Worm (Caenorhabditis elegans): ENCODE results near the gene irg-5.

Gene irg-5

ce11 chrV:13768388-13768787 is 30.1 kb upstream of the irg-5 start, which contains the start of gene F20G2.3:
Gene F20G2.3 (minus strand): TSS chrV:13768488.
- no peak for TF ChIP-seq lin-54 (GFP tag; optimal IDR thresholded peaks at IDR 0.05)
- no peak for TF ChIP-seq ceh-91 (GFP tag; IDR thresholded peaks at IDR 0.05)
- no peak for TF ChIP-seq F22D6.2 (tag; optimal IDR thresholded peaks at IDR 0.05)
- TF ChIP-seq egl-18 (GFP tag; IDR thresholded peaks at IDR 0.05) = no peak
- TF ChIP-seq C17E4.6 (GFP tag; IDR thresholded peaks at IDR 0.05) = no peak
- TF ChIP-seq die-1 (tag; optimal IDR thresholded peaks at IDR 0.05) = no peak
- TF ChIP-seq attf-5 (GFP tag; optimal IDR thresholded peaks at IDR 0.05) = no peak
- no peak for TF ChIP-seq ztf-6 (GFP tag; IDR thresholded peaks at IDR 0.05)
- TF ChIP-seq Y56A3A.18 (GFP tag; IDR thresholded peaks at IDR 0.05) = no peak
- TF ChIP-seq athp-1 (tag; optimal IDR thresholded peaks at IDR 0.05) = no peak
- TF ChIP-seq zfh-2 (GFP tag; conservative IDR thresholded peaks at IDR 0.05) = no peak
- TF ChIP-seq snpc-3.4 (tag; optimal IDR thresholded peaks at IDR 0.05) = no peak
- TF ChIP-seq snpc-4 (GFP tag; optimal IDR thresholded peaks at IDR 0.05) = no peak
- TF ChIP-seq snpc-4 (tag; optimal IDR thresholded peaks at IDR 0.05) = no peak
- TF ChIP-seq efl-1 (GFP tag; optimal IDR thresholded peaks at IDR 0.05) = no peak
- TF ChIP-seq ZK185.1 (tag; optimal IDR thresholded peaks at IDR 0.05; ENCODE audit: poor library complexity, severe bottlenecking) = no peak

- TF ChIP-seq efl-1 (GFP tag; optimal IDR thresholded peaks at IDR 0.05) (no peak), Y53F4B.3 (GFP tag; IDR thresholded peaks at IDR 0.05) (no peak), let-526 (GFP tag; IDR thresholded peaks at IDR 0.05) (no peak), ZK185.1 (tag; optimal IDR thresholded peaks at IDR 0.05; ENCODE audit: poor library complexity, severe bottlenecking) (no peak), rec-8 (tag; optimal IDR thresholded peaks at IDR 0.05) (no peak), mel-28 (tag; optimal IDR thresholded peaks at IDR 0.05; ENCODE audit: borderline replicate concordance) (no peak), F52B5.7 (tag; optimal IDR thresholded peaks at IDR 0.05) (no peak), nhr-90 (tag; optimal IDR thresholded peaks at IDR 0.05) (no peak), lin-26 (GFP tag; IDR thresholded peaks at IDR 0.05) (no peak), zfh-2 (GFP tag; conservative IDR thresholded peaks at IDR 0.05) (no peak), xnd-1 (tag; optimal IDR thresholded peaks at IDR 0.05) (no peak), lag-1 (GFP tag; IDR thresholded peaks at IDR 0.05) (no peak), lin-40 (tag; optimal IDR thresholded peaks at IDR 0.05) (no peak), C06A6.2 (GFP tag; conservative IDR thresholded peaks at IDR 0.05) (no peak), ceh-58 (GFP tag; IDR thresholded peaks at IDR 0.05) (no peak), ceh-91 (GFP tag; IDR thresholded peaks at IDR 0.05) (no peak)
These were observed 25.4 kb upstream of the irg-5 start for ce11 chrV:13763723-13764122.

- TF ChIP-seq efl-1 (GFP tag; optimal IDR thresholded peaks at IDR 0.05) = no peak
- TF ChIP-seq B0336.3 (GFP tag; IDR thresholded peaks at IDR 0.05) = no peak
- TF ChIP-seq unc-62 (GFP tag; optimal IDR thresholded peaks at IDR 0.05) = no peak
- no peak for TF ChIP-seq Y53G8AR.9 (GFP tag; conservative IDR thresholded peaks at IDR 0.05)
- TF ChIP-seq gei-17 (GFP tag; optimal IDR thresholded peaks at IDR 0.05) = no peak
- TF ChIP-seq hlh-26 (GFP tag; conservative IDR thresholded peaks at IDR 0.05) = no peak
- no peak for TF ChIP-seq snpc-3.4 (tag; optimal IDR thresholded peaks at IDR 0.05)
- TF ChIP-seq cebp-2 (GFP tag; IDR thresholded peaks at IDR 0.05) = no peak
- TF ChIP-seq nhr-90 (tag; optimal IDR thresholded peaks at IDR 0.05) = no peak
- no peak for TF ChIP-seq ztf-3 (GFP tag; optimal IDR thresholded peaks at IDR 0.05)
- TF ChIP-seq ceh-79 (tag; optimal IDR thresholded peaks at IDR 0.05) = no peak
- no peak for TF ChIP-seq aptf-3 (GFP tag; IDR thresholded peaks at IDR 0.05)
- no peak for TF ChIP-seq repo-1 (tag; optimal IDR thresholded peaks at IDR 0.05)
- TF ChIP-seq egrh-3 (GFP tag; IDR thresholded peaks at IDR 0.05) = no peak
- no peak for TF ChIP-seq pbrm-1 (GFP tag; IDR thresholded peaks at IDR 0.05)
These were observed 24.3 kb upstream of the irg-5 start, which contains the start of gene F20G2.6 for ce11 chrV:13762426-13763127. Gene F20G2.6 (plus strand): TSS chrV:13763077.

All from whole organism, young adult.